Fruit fly (Drosophila melanogaster) whole organism, prepupa: Measurements from ENCODE around the gene Dbct.
A peak's percentile ranks its signal among the peaks of the same experiment; 100 is the strongest.

Source experiments
- Blimp-1 ChIP-seq: fragments of 200-800 bp; sonication (Bioruptor generic); optimal IDR thresholded peaks from 3 replicates; lab custom pipeline; 2017; ENCODE audit warnings: missing biosample characterization, missing genetic modification characterization, mild to moderate bottlenecking, moderate library complexity, missing genetic modification reagents
- CG10631 ChIP-seq: fragments of 200-800 bp; sonication (Bioruptor generic); optimal IDR thresholded peaks from 2 replicates; lab custom pipeline; 2016; ENCODE audit warnings: missing biosample characterization, missing genetic modification characterization
- CG11762 ChIP-seq: fragments of 200-800 bp; sonication (Bioruptor generic); optimal IDR thresholded peaks from 3 replicates; lab custom pipeline; 2016; ENCODE audit warnings: missing biosample characterization, missing genetic modification characterization; ENCODE audit not compliant: insufficient read depth
- CG15336 ChIP-seq: fragments of 200-800 bp; sonication (Bioruptor generic); IDR thresholded peaks from 2 replicates; pipeline ENCODE4 v1.3.6; 2022; ENCODE audit warnings: missing biosample characterization, missing genetic modification characterization
- CG16779 ChIP-seq: fragments of 200-800 bp; sonication (Bioruptor generic); optimal IDR thresholded peaks from 3 replicates; lab custom pipeline; 2017; ENCODE audit warnings: missing biosample characterization, mild to moderate bottlenecking, missing genetic modification characterization
- CG31627 ChIP-seq: fragments of 200-800 bp; sonication (Bioruptor generic); optimal IDR thresholded peaks from 3 replicates; lab custom pipeline; 2016; ENCODE audit warnings: missing biosample characterization, missing genetic modification characterization
- CG3919 ChIP-seq: fragments of 200-800 bp; sonication (Bioruptor generic); optimal IDR thresholded peaks from 3 replicates; lab custom pipeline; 2016; ENCODE audit warnings: missing biosample characterization, missing genetic modification characterization
- CG6163 ChIP-seq: fragments of 200-800 bp; sonication (Bioruptor generic); IDR thresholded peaks from 3 replicates; pipeline ENCODE4 v1.3.6; 2022; ENCODE audit warnings: missing biosample characterization, missing genetic modification characterization
- CG6276 ChIP-seq: fragments of 200-800 bp; sonication (Bioruptor generic); optimal IDR thresholded peaks from 2 replicates; lab custom pipeline; 2017; ENCODE audit warnings: missing biosample characterization, mild to moderate bottlenecking, missing genetic modification characterization
- CG6792 ChIP-seq: fragments of 200-800 bp; sonication (Bioruptor generic); optimal IDR thresholded peaks from 3 replicates; lab custom pipeline; 2016; ENCODE audit warnings: missing biosample characterization, missing genetic modification characterization
- CG7368 ChIP-seq: fragments of 200-800 bp; sonication (Bioruptor generic); optimal IDR thresholded peaks from 3 replicates; lab custom pipeline; 2016; ENCODE audit warnings: missing biosample characterization, missing genetic modification characterization
- CG8119 ChIP-seq: fragments of 200-800 bp; sonication (Bioruptor generic); IDR thresholded peaks from 3 replicates; pipeline ENCODE4 v1.3.6; 2022; ENCODE audit warnings: missing biosample characterization, missing genetic modification characterization
- CG8632 ChIP-seq: fragments of 200-800 bp; sonication (Bioruptor generic); optimal IDR thresholded peaks from 3 replicates; lab custom pipeline; 2016; ENCODE audit warnings: missing biosample characterization, missing genetic modification characterization
- Eip75B ChIP-seq: fragments of 200-800 bp; sonication (Bioruptor generic); optimal IDR thresholded peaks from 3 replicates; lab custom pipeline; 2016; ENCODE audit warnings: missing biosample characterization, missing genetic modification characterization
- Eip78C ChIP-seq: fragments of 200-800 bp; sonication (Bioruptor generic); peaks from one replicate; lab custom pipeline; 2016; ENCODE audit warnings: missing biosample characterization, missing genetic modification characterization
- Eip93F ChIP-seq: fragments of 200-800 bp; sonication (Bioruptor generic); optimal IDR thresholded peaks from 2 replicates; lab custom pipeline; 2016; ENCODE audit warnings: missing biosample characterization, mild to moderate bottlenecking, missing genetic modification characterization
- Gug ChIP-seq: fragments of 200-800 bp; sonication (Bioruptor generic); IDR thresholded peaks from 2 replicates; pipeline ENCODE4 v1.3.6; 2022; ENCODE audit warnings: missing biosample characterization, missing genetic modification characterization
- Hr38 ChIP-seq: sonication (Bioruptor generic); optimal IDR thresholded peaks from 2 replicates; lab custom pipeline; 2016; ENCODE audit warnings: missing biosample characterization, missing genetic modification characterization
- Hr39 ChIP-seq: fragments of 200-800 bp; sonication (Bioruptor generic); optimal IDR thresholded peaks from 2 replicates; lab custom pipeline; 2016; ENCODE audit warnings: missing biosample characterization, missing genetic modification characterization
- Met ChIP-seq: fragments of 200-800 bp; sonication (Bioruptor generic); optimal IDR thresholded peaks from 3 replicates; lab custom pipeline; 2016; ENCODE audit warnings: missing biosample characterization, missing genetic modification characterization
- OdsH ChIP-seq: fragments of 200-800 bp; sonication (Bioruptor generic); optimal IDR thresholded peaks from 3 replicates; lab custom pipeline; 2016; ENCODE audit warnings: missing biosample characterization, missing genetic modification characterization
- Smox ChIP-seq: fragments of 200-800 bp; sonication (Bioruptor generic); optimal IDR thresholded peaks from 3 replicates; lab custom pipeline; 2016; ENCODE audit warnings: missing biosample characterization, missing genetic modification characterization
- Sox102F ChIP-seq: fragments of 200-800 bp; sonication (Bioruptor generic); optimal IDR thresholded peaks from 2 replicates; lab custom pipeline; 2016; ENCODE audit warnings: missing biosample characterization, mild to moderate bottlenecking, missing genetic modification characterization
- Sox14 ChIP-seq: fragments of 200-800 bp; sonication (Bioruptor generic); optimal IDR thresholded peaks from 3 replicates; lab custom pipeline; 2016; ENCODE audit warnings: missing biosample characterization, missing genetic modification characterization
- Sox15 ChIP-seq: fragments of 200-800 bp; sonication (Bioruptor generic); optimal IDR thresholded peaks from 3 replicates; lab custom pipeline; 2016; ENCODE audit warnings: missing biosample characterization, missing genetic modification characterization
- achi ChIP-seq: fragments of 200-800 bp; sonication (Bioruptor generic); optimal IDR thresholded peaks from 3 replicates; lab custom pipeline; 2016; ENCODE audit warnings: missing biosample characterization, missing genetic modification characterization
- cyc ChIP-seq: fragments of 200-800 bp; sonication (Bioruptor generic); optimal IDR thresholded peaks from 3 replicates; lab custom pipeline; 2016; ENCODE audit warnings: missing biosample characterization, missing genetic modification characterization
- dac ChIP-seq: fragments of 200-800 bp; sonication (Bioruptor generic); optimal IDR thresholded peaks from 2 replicates; lab custom pipeline; 2017; ENCODE audit warnings: missing biosample characterization, mild to moderate bottlenecking, missing genetic modification characterization
- dsx ChIP-seq: fragments of 200-800 bp; optimal IDR thresholded peaks from 3 replicates; lab custom pipeline; 2019; ENCODE audit warnings: missing biosample characterization, mild to moderate bottlenecking, missing genetic modification characterization, moderate library complexity; ENCODE audit not compliant: poor library complexity, severe bottlenecking
- eg ChIP-seq: fragments of 200-800 bp; sonication (Bioruptor generic); IDR thresholded peaks from 3 replicates; pipeline ENCODE4 v1.3.6; 2022; ENCODE audit warnings: missing biosample characterization, missing genetic modification characterization
- esn ChIP-seq: fragments of 200-800 bp; sonication (Bioruptor generic); optimal IDR thresholded peaks from 2 replicates; lab custom pipeline; 2016; ENCODE audit warnings: missing biosample characterization, mild to moderate bottlenecking, missing genetic modification characterization, moderate library complexity
- fd59A ChIP-seq: fragments of 200-800 bp; sonication (Bioruptor generic); optimal IDR thresholded peaks from 2 replicates; lab custom pipeline; 2017; ENCODE audit warnings: missing biosample characterization, mild to moderate bottlenecking, missing genetic modification characterization, missing genetic modification reagents
- fd85E ChIP-seq: fragments of 200-800 bp; sonication (Bioruptor generic); optimal IDR thresholded peaks from 3 replicates; lab custom pipeline; 2016; ENCODE audit warnings: missing biosample characterization, missing genetic modification characterization
- fkh ChIP-seq: fragments of 200-800 bp; sonication (Bioruptor generic); optimal IDR thresholded peaks from 3 replicates; lab custom pipeline; 2017; ENCODE audit warnings: missing biosample characterization, mild to moderate bottlenecking, missing genetic modification characterization, moderate library complexity
- lz ChIP-seq: fragments of 200-800 bp; sonication (Bioruptor generic); optimal IDR thresholded peaks from 3 replicates; lab custom pipeline; 2016; ENCODE audit warnings: missing biosample characterization, missing genetic modification characterization
- net ChIP-seq: fragments of 200-800 bp; sonication (Bioruptor generic); optimal IDR thresholded peaks from 3 replicates; lab custom pipeline; 2016; ENCODE audit warnings: missing biosample characterization, missing genetic modification characterization
- pdm3 ChIP-seq: fragments of 200-800 bp; sonication (Bioruptor generic); optimal IDR thresholded peaks from 3 replicates; lab custom pipeline; 2016; ENCODE audit warnings: missing biosample characterization, missing genetic modification characterization
- salr ChIP-seq, 2 experiments: fragments of 200-800 bp; sonication (Bioruptor generic); optimal IDR thresholded peaks; 3 replicates each; lab custom pipeline; 2016 to 2018; ENCODE audit warnings: missing biosample characterization in 2 of 2, missing genetic modification characterization in 2 of 2, mild to moderate bottlenecking in 1 of 2
- spab ChIP-seq: fragments of 200-800 bp; sonication (Bioruptor generic); optimal IDR thresholded peaks from 2 replicates; lab custom pipeline; 2017; ENCODE audit warnings: missing biosample characterization, mild to moderate bottlenecking, missing genetic modification characterization, missing genetic modification reagents
- ss ChIP-seq, 2 experiments: fragments of 200-800 bp; sonication (Bioruptor generic); optimal IDR thresholded peaks; 2 replicates in 1 of 2; 3 replicates in 1 of 2; lab custom pipeline; 2017 to 2018; ENCODE audit warnings: mild to moderate bottlenecking in 2 of 2, missing biosample characterization in 2 of 2, missing genetic modification characterization in 2 of 2, moderate library complexity in 1 of 2
- svp ChIP-seq: fragments of 200-800 bp; sonication (Bioruptor generic); peaks from one replicate; lab custom pipeline; 2016; ENCODE audit warnings: missing biosample characterization, missing genetic modification characterization
- topi ChIP-seq: fragments of 200-800 bp; sonication (Bioruptor generic); optimal IDR thresholded peaks from 3 replicates; lab custom pipeline; 2016; ENCODE audit warnings: missing biosample characterization, missing genetic modification characterization
- vri ChIP-seq: fragments of 200-800 bp; sonication (Bioruptor generic); optimal IDR thresholded peaks from 3 replicates; lab custom pipeline; 2016; ENCODE audit warnings: missing biosample characterization, mild to moderate bottlenecking, missing genetic modification characterization

Dbct gene

dm6 chrX:15066374-15067057 is 19.4 kb upstream of the Dbct start, which contains the start of the genes opm and dob:
opm (minus strand) TSS chrX:15066432.
dob (plus strand) TSS chrX:15067007.
- TF ChIP-seq CG16779 (tag; lab: Kevin White, UChicago): no peak
- peak; percentile 14 for TF ChIP-seq Hr39
- no peak for TF ChIP-seq Eip78C (GFP tag; lab: Kevin White, UChicago)
- peak; percentile 16 for TF ChIP-seq Eip75B (GFP tag; lab: Kevin White, UChicago)
- TF ChIP-seq lz (GFP tag; lab: Kevin White, UChicago): peak; percentile 21
- peak; percentile 43 for TF ChIP-seq Blimp-1
- peak; percentile 65 for TF ChIP-seq svp (GFP tag; lab: Kevin White, UChicago)
- TF ChIP-seq achi (GFP tag; lab: Kevin White, UChicago): peak; percentile 30
- peak; percentile 46 for TF ChIP-seq Sox14
- TF ChIP-seq salr (GFP tag; optimal IDR thresholded peaks at IDR 0.05; lab: Kevin White, UChicago): no peak
- TF ChIP-seq OdsH: no peak
- peak; percentile 30 for TF ChIP-seq Met (GFP tag; lab: Kevin White, UChicago)
- TF ChIP-seq CG6163 (GFP tag; lab: Robert Waterston, UW): no peak
- peak; percentile 16 for TF ChIP-seq topi (GFP tag; lab: Kevin White, UChicago)
- peak; percentile 16 for TF ChIP-seq Smox (GFP tag; lab: Kevin White, UChicago)
- TF ChIP-seq esn (GFP tag; lab: Kevin White, UChicago): peak; percentile 36
- TF ChIP-seq CG31627 (GFP tag; lab: Kevin White, UChicago): peak; percentile 14
- peak; percentile 19 for TF ChIP-seq cyc (GFP tag; lab: Kevin White, UChicago)
- no peak for TF ChIP-seq Eip93F (GFP tag; lab: Kevin White, UChicago)

dm6 chrX:15068537-15068936 is 17.4 kb upstream of the Dbct start:
- no peak for TF ChIP-seq Eip75B (GFP tag; lab: Kevin White, UChicago)
- TF ChIP-seq Eip78C (GFP tag; lab: Kevin White, UChicago): peak; percentile 0
- peak; percentile 96 for TF ChIP-seq svp (GFP tag; lab: Kevin White, UChicago)
- peak; percentile 21 to 50 for TF ChIP-seq ss (GFP tag; optimal IDR thresholded peaks at IDR 0.05; lab: Kevin White, UChicago)
- TF ChIP-seq, all 60 proteins: peak for 3

- TF ChIP-seq Met (GFP tag; lab: Kevin White, UChicago) (peak; percentile 72), CG8632 (peak; percentile 86), Sox102F (GFP tag; lab: Kevin White, UChicago) (peak; percentile 77), Blimp-1 (peak; percentile 75), spab (peak; percentile 99), Hr38 (GFP tag; lab: Kevin White, UChicago) (no peak), Sox15 (GFP tag; lab: Kevin White, UChicago) (no peak), Hr39 (peak; percentile 34), CG3919 (GFP tag; lab: Kevin White, UChicago) (peak; percentile 93), achi (GFP tag; lab: Kevin White, UChicago) (peak; percentile 83), CG31627 (GFP tag; lab: Kevin White, UChicago) (no peak), dsx (GFP tag; lab: Kevin White, UChicago) (peak; percentile 81), pdm3 (peak; percentile 86), fd85E (GFP tag; lab: Kevin White, UChicago) (peak; percentile 81), cyc (GFP tag; lab: Kevin White, UChicago) (peak; percentile 59), fd59A (GFP tag; lab: Kevin White, UChicago) (peak; percentile 91), esn (GFP tag; lab: Kevin White, UChicago) (peak; percentile 57), Gug (GFP tag; lab: Robert Waterston, UW) (peak; percentile 74), lz (GFP tag; lab: Kevin White, UChicago) (peak; percentile 28), vri (peak; percentile 57), eg (GFP tag; lab: Robert Waterston, UW) (peak; percentile 84), CG10631 (GFP tag; lab: Kevin White, UChicago) (peak; percentile 37), CG6276 (peak; percentile 93), Eip75B (GFP tag; lab: Kevin White, UChicago) (peak; percentile 87), dac (peak; percentile 77), Eip93F (GFP tag; lab: Kevin White, UChicago) (peak; percentile 35), CG11762 (GFP tag; lab: Kevin White, UChicago) (peak; percentile 94), CG7368 (GFP tag; lab: Kevin White, UChicago) (peak; percentile 92), salr (GFP tag; optimal IDR thresholded peaks at IDR 0.05; lab: Kevin White, UChicago) (peak; percentile 89 to 98), svp (GFP tag; lab: Kevin White, UChicago) (peak; percentile 89), fkh (GFP tag; lab: Kevin White, UChicago) (no peak), net (GFP tag; lab: Kevin White, UChicago) (peak; percentile 96), CG15336 (GFP tag; lab: Robert Waterston, UW) (peak; percentile 87), CG8119 (peak; percentile 91), CG6792 (peak; percentile 74)
Observed at dm6 chrX:15069417-15069896, 16.5 kb upstream of the Dbct start.
